Worm (Caenorhabditis elegans) whole organism, L1 larva: ENCODE results near the gene clec-183.

Experiments
- C04F5.9 ChIP-seq: sonication (generic microtip); optimal IDR thresholded peaks from 2 replicates; lab custom pipeline; 2016; ENCODE audit warnings: missing genetic modification characterization, missing compliant biosample characterization
- C34B4.2 ChIP-seq: sonication (generic microtip); optimal IDR thresholded peaks from 2 replicates; lab custom pipeline; 2017; ENCODE audit warnings: mild to moderate bottlenecking, missing genetic modification characterization, missing compliant biosample characterization
- Y116A8C.19 ChIP-seq: sonication (generic microtip); optimal IDR thresholded peaks from 2 replicates; lab custom pipeline; 2016; ENCODE audit warnings: missing compliant biosample characterization, missing genetic modification characterization, borderline replicate concordance
- aha-1 ChIP-seq: fragments of 150-350 bp; optimal IDR thresholded peaks from 2 replicates; lab custom pipeline; 2014; ENCODE audit warnings: missing biosample characterization, missing genetic modification characterization
- alr-1 ChIP-seq: fragments of 200-800 bp; sonication (Bioruptor generic); optimal IDR thresholded peaks from 2 replicates; lab custom pipeline; 2018; ENCODE audit warnings: borderline replicate concordance, mild to moderate bottlenecking, missing genetic modification characterization, missing compliant biosample characterization
- aly-2 ChIP-seq: fragments of 150-350 bp; optimal IDR thresholded peaks from 2 replicates; lab custom pipeline; 2014; ENCODE audit warnings: missing biosample characterization, missing genetic modification characterization
- ama-1 ChIP-seq: fragments of 150-350 bp; optimal IDR thresholded peaks from 2 replicates; lab custom pipeline; 2014
- blmp-1 ChIP-seq: fragments of 150-350 bp; optimal IDR thresholded peaks from 2 replicates; lab custom pipeline; 2014; ENCODE audit warnings: missing biosample characterization, missing genetic modification characterization
- ceh-63 ChIP-seq: fragments of 200-800 bp; sonication (Bioruptor generic); optimal IDR thresholded peaks from 2 replicates; lab custom pipeline; 2018; ENCODE audit warnings: mild to moderate bottlenecking, missing genetic modification characterization, missing compliant biosample characterization
- ceh-8 ChIP-seq: fragments of 200-800 bp; sonication (Bioruptor generic); optimal IDR thresholded peaks from 2 replicates; lab custom pipeline; 2018; ENCODE audit warnings: mild to moderate bottlenecking, missing genetic modification characterization, moderate library complexity, missing compliant biosample characterization
- ceh-90 ChIP-seq: sonication (generic microtip); optimal IDR thresholded peaks from 2 replicates; lab custom pipeline; 2016; ENCODE audit warnings: missing genetic modification characterization, missing compliant biosample characterization
- dsc-1 ChIP-seq: sonication (generic microtip); optimal IDR thresholded peaks from 2 replicates; lab custom pipeline; 2016; ENCODE audit warnings: mild to moderate bottlenecking, missing genetic modification characterization, missing compliant biosample characterization
- efl-1 ChIP-seq, 4 experiments: fragments of 150-350 bp; optimal IDR thresholded peaks in 3 of 4; peaks in 1 of 4; 1 replicate in 1 of 4; 2 replicates in 3 of 4; lab custom pipeline; 2014; ENCODE audit warnings: missing biosample characterization in 2 of 4, missing genetic modification characterization in 2 of 4, missing genetic modification reagents in 2 of 4
- elt-2 ChIP-seq: sonication (generic microtip); optimal IDR thresholded peaks from 2 replicates; lab custom pipeline; 2016; ENCODE audit warnings: missing genetic modification characterization, mild to moderate bottlenecking, inconsistent platforms, missing compliant biosample characterization, missing genetic modification reagents
- elt-3 ChIP-seq, 6 experiments: fragments of 150-350 bp in 1 of 6; sonication (generic microtip); optimal IDR thresholded peaks; 2 replicates each; lab custom pipeline; 2017 to 2018; ENCODE audit warnings: missing biosample characterization in 6 of 6, missing genetic modification characterization in 6 of 6, inconsistent platforms in 1 of 6
- ets-5 ChIP-seq: fragments of 200-800 bp; sonication (Bioruptor generic); IDR thresholded peaks from 2 replicates; pipeline ENCODE4 v1.3.6; 2022; ENCODE audit warnings: missing genetic modification characterization, missing compliant biosample characterization
- fkh-10 ChIP-seq: sonication (generic microtip); optimal IDR thresholded peaks from 2 replicates; lab custom pipeline; 2017; ENCODE audit warnings: missing biosample characterization, missing genetic modification reagents, missing genetic modification characterization
- fkh-8 ChIP-seq: sonication (generic microtip); optimal IDR thresholded peaks from 2 replicates; lab custom pipeline; 2016; ENCODE audit warnings: mild to moderate bottlenecking, missing genetic modification characterization, missing compliant biosample characterization
- grh-1 ChIP-seq: fragments of 200-800 bp; sonication (Bioruptor generic); IDR thresholded peaks from 2 replicates; pipeline ENCODE4 v1.3.6; 2022; ENCODE audit warnings: missing genetic modification reagents, missing genetic modification characterization, missing compliant biosample characterization
- hpl-2 ChIP-seq: fragments of 150-350 bp; optimal IDR thresholded peaks from 2 replicates; lab custom pipeline; 2014; ENCODE audit warnings: missing biosample characterization, missing genetic modification reagents, missing genetic modification characterization
- irx-1 ChIP-seq: sonication (generic microtip); optimal IDR thresholded peaks from 2 replicates; lab custom pipeline; 2016; ENCODE audit warnings: missing genetic modification characterization, missing compliant biosample characterization
- isw-1 ChIP-seq: fragments of 200-800 bp; sonication (Bioruptor generic); IDR thresholded peaks from 2 replicates; pipeline ENCODE4 v1.3.6; 2022; ENCODE audit warnings: missing genetic modification characterization, missing compliant biosample characterization
- jun-1 ChIP-seq: fragments of 150-350 bp; optimal IDR thresholded peaks from 2 replicates; lab custom pipeline; 2014; ENCODE audit warnings: missing biosample characterization, missing genetic modification reagents, missing genetic modification characterization
- lin-13 ChIP-seq: fragments of 150-350 bp; optimal IDR thresholded peaks from 2 replicates; lab custom pipeline; 2014; ENCODE audit warnings: missing biosample characterization, missing genetic modification reagents, missing genetic modification characterization
- lsy-2 ChIP-seq, 2 experiments: fragments of 150-350 bp; optimal IDR thresholded peaks; 2 replicates each; lab custom pipeline; 2014; ENCODE audit warnings: missing biosample characterization in 2 of 2, missing genetic modification characterization in 2 of 2
- mab-9 ChIP-seq: fragments of 200-800 bp; sonication (Bioruptor generic); IDR thresholded peaks from 2 replicates; pipeline ENCODE4 v1.3.6; 2022; ENCODE audit warnings: missing genetic modification reagents, missing genetic modification characterization, missing compliant biosample characterization
- mef-2 ChIP-seq: fragments of 150-350 bp; optimal IDR thresholded peaks from 2 replicates; lab custom pipeline; 2014; ENCODE audit warnings: missing biosample characterization, missing genetic modification characterization
- nhr-11 ChIP-seq: fragments of 150-350 bp; optimal IDR thresholded peaks from 2 replicates; lab custom pipeline; 2014; ENCODE audit warnings: missing biosample characterization, missing genetic modification characterization
- nhr-12 ChIP-seq: sonication (generic microtip); optimal IDR thresholded peaks from 2 replicates; lab custom pipeline; 2017; ENCODE audit warnings: missing biosample characterization, missing genetic modification characterization
- nhr-19 ChIP-seq: fragments of 200-800 bp; sonication (Bioruptor generic); conservative IDR thresholded peaks from 2 replicates; pipeline ENCODE4 v1.3.6; 2022; ENCODE audit warnings: missing genetic modification characterization, missing compliant biosample characterization
- nhr-20 ChIP-seq: sonication (generic microtip); optimal IDR thresholded peaks from 2 replicates; lab custom pipeline; 2016; ENCODE audit warnings: mild to moderate bottlenecking, missing genetic modification characterization, missing compliant biosample characterization
- nhr-237 ChIP-seq: fragments of 150-350 bp; optimal IDR thresholded peaks from 2 replicates; lab custom pipeline; 2014; ENCODE audit warnings: missing biosample characterization, missing genetic modification characterization
- nhr-71 ChIP-seq: sonication (generic microtip); optimal IDR thresholded peaks from 2 replicates; lab custom pipeline; 2016; ENCODE audit warnings: mild to moderate bottlenecking, missing genetic modification characterization, moderate library complexity, missing compliant biosample characterization
- nhr-76 ChIP-seq: sonication (generic microtip); optimal IDR thresholded peaks from 2 replicates; lab custom pipeline; 2017; ENCODE audit warnings: missing biosample characterization, missing genetic modification characterization
- nhr-90 ChIP-seq: sonication (generic microtip); optimal IDR thresholded peaks from 2 replicates; lab custom pipeline; 2016; ENCODE audit warnings: mild to moderate bottlenecking, missing genetic modification characterization, missing compliant biosample characterization; ENCODE audit not compliant: poor library complexity
- pax-3 ChIP-seq: fragments of 200-800 bp; sonication (Bioruptor generic); optimal IDR thresholded peaks from 2 replicates; lab custom pipeline; 2018; ENCODE audit warnings: mild to moderate bottlenecking, missing genetic modification characterization, moderate library complexity, missing compliant biosample characterization
- rnt-1 ChIP-seq: sonication (generic microtip); optimal IDR thresholded peaks from 2 replicates; lab custom pipeline; 2016; ENCODE audit warnings: mild to moderate bottlenecking, missing genetic modification characterization, moderate library complexity, missing compliant biosample characterization
- skn-1 ChIP-seq: fragments of 150-350 bp; optimal IDR thresholded peaks from 2 replicates; lab custom pipeline; 2014; ENCODE audit warnings: missing biosample characterization, missing genetic modification characterization
- snu-23 ChIP-seq: sonication (generic microtip); optimal IDR thresholded peaks from 2 replicates; lab custom pipeline; 2016; ENCODE audit warnings: missing genetic modification characterization, missing compliant biosample characterization
- swsn-7 ChIP-seq: sonication (generic microtip); optimal IDR thresholded peaks from 2 replicates; lab custom pipeline; 2016; ENCODE audit warnings: missing genetic modification characterization, missing compliant biosample characterization
- unc-130 ChIP-seq: fragments of 150-350 bp; optimal IDR thresholded peaks from 2 replicates; lab custom pipeline; 2017; ENCODE audit warnings: missing biosample characterization, missing genetic modification characterization, inconsistent platforms
- unc-30 ChIP-seq: sonication (generic microtip); optimal IDR thresholded peaks from 2 replicates; lab custom pipeline; 2017; ENCODE audit warnings: missing biosample characterization, missing genetic modification characterization
- unc-62 ChIP-seq: fragments of 150-350 bp; optimal IDR thresholded peaks from 2 replicates; lab custom pipeline; 2014; ENCODE audit warnings: missing biosample characterization, missing genetic modification reagents, missing genetic modification characterization
- unc-86 ChIP-seq: sonication (generic microtip); optimal IDR thresholded peaks from 2 replicates; lab custom pipeline; 2016; ENCODE audit warnings: missing genetic modification characterization, missing compliant biosample characterization
- unc-98 ChIP-seq: fragments of 200-800 bp; sonication (Bioruptor generic); IDR thresholded peaks from 2 replicates; pipeline ENCODE4 v1.3.6; 2022; ENCODE audit warnings: missing genetic modification characterization, missing compliant biosample characterization
- vab-15 ChIP-seq: sonication (generic microtip); optimal IDR thresholded peaks from 2 replicates; lab custom pipeline; 2017; ENCODE audit warnings: missing genotype, mild to moderate bottlenecking, missing genetic modification characterization, missing compliant biosample characterization
- xbp-1 ChIP-seq: sonication (generic microtip); optimal IDR thresholded peaks from 2 replicates; lab custom pipeline; 2016; ENCODE audit warnings: missing genetic modification characterization, missing compliant biosample characterization
- zag-1 ChIP-seq: fragments of 150-350 bp; optimal IDR thresholded peaks from 2 replicates; lab custom pipeline; 2014; ENCODE audit warnings: missing biosample characterization, missing genetic modification characterization
- ztf-11 ChIP-seq, 2 experiments: sonication (generic microtip); optimal IDR thresholded peaks; 2 replicates each; lab custom pipeline; 2016 to 2017; ENCODE audit warnings: missing genetic modification characterization in 2 of 2, missing biosample characterization in 1 of 2, missing compliant biosample characterization in 1 of 2
- ztf-4 ChIP-seq: fragments of 150-350 bp; optimal IDR thresholded peaks from 2 replicates; lab custom pipeline; 2014; ENCODE audit warnings: missing biosample characterization, missing genetic modification characterization

Gene clec-183

ce11 chrIV:9333007-9333406 lies 5.2 kb downstream of the clec-183 start:
- TF ChIP-seq grh-1 (GFP tag; lab: Robert Waterston, UW) (no peak), unc-98 (no peak), ets-5 (GFP tag; lab: Robert Waterston, UW) (no peak), ama-1 (peak; percentile 45), nhr-90 (tag; lab: Kevin White, UChicago) (peak; percentile 5), efl-1 (optimal IDR thresholded peaks at IDR 0.05; lab: Kevin White, UChicago) (no peak), efl-1 (GFP tag; optimal IDR thresholded peaks at IDR 0.05 in 1 of 2; lab: Kevin White, UChicago) (peak in 1 of 2 experiments; percentile 41), nhr-71 (tag; lab: Kevin White, UChicago) (no peak), elt-2 (tag; lab: Kevin White, UChicago) (peak; percentile 47)

ce11 chrIV:9335552-9336251 lies 7.9 kb downstream of the clec-183 start, which contains the start of the genes coa-4 and T20D3.14:
Gene coa-4, minus strand, starts transcription at chrIV:9335602.
Gene T20D3.14, minus strand, starts transcription at chrIV:9335909.
- TF ChIP-seq nhr-76 (tag; lab: Kevin White, UChicago) = no peak
- TF ChIP-seq nhr-20 (tag; lab: Kevin White, UChicago) = peak; percentile 64
- no peak for TF ChIP-seq lin-13 (GFP tag; lab: Kevin White, UChicago)
- TF ChIP-seq skn-1 (tag; lab: Kevin White, UChicago) = no peak
- no peak for TF ChIP-seq dsc-1 (tag; lab: Kevin White, UChicago)
- TF ChIP-seq irx-1 (tag; lab: Kevin White, UChicago) = peak; percentile 9
- no peak for TF ChIP-seq aly-2
- TF ChIP-seq swsn-7 = peak; percentile 39
- TF ChIP-seq isw-1 (GFP tag; lab: Robert Waterston, UW) = no peak
- no peak for TF ChIP-seq mef-2 (tag; lab: Kevin White, UChicago)
- TF ChIP-seq mab-9 = no peak
- no peak for TF ChIP-seq ets-5 (GFP tag; lab: Robert Waterston, UW)
- peak; percentile 33 for TF ChIP-seq rnt-1 (tag; lab: Kevin White, UChicago)
- TF ChIP-seq efl-1 (optimal IDR thresholded peaks at IDR 0.05; lab: Kevin White, UChicago) = peak; percentile 50 to 57
- peak; percentile 43 to 83 for TF ChIP-seq efl-1 (GFP tag; optimal IDR thresholded peaks at IDR 0.05 in 1 of 2; lab: Kevin White, UChicago)
- no peak for TF ChIP-seq jun-1 (tag; lab: Kevin White, UChicago)
- TF ChIP-seq unc-30 (tag; lab: Kevin White, UChicago) = no peak
- no peak for TF ChIP-seq fkh-10
- no peak for TF ChIP-seq aha-1 (tag; lab: Kevin White, UChicago)
- TF ChIP-seq ztf-4 (tag; lab: Kevin White, UChicago) = no peak
- no peak for TF ChIP-seq nhr-11 (tag; lab: Kevin White, UChicago)
- no peak for TF ChIP-seq hpl-2 (GFP tag; lab: Kevin White, UChicago)
- TF ChIP-seq C34B4.2 = no peak
- TF ChIP-seq unc-86 (tag; lab: Kevin White, UChicago) = no peak
- TF ChIP-seq nhr-237 (tag; lab: Kevin White, UChicago) = no peak
- TF ChIP-seq lsy-2 (tag; optimal IDR thresholded peaks at IDR 0.05; lab: Kevin White, UChicago) = peak; percentile 53 to 58
- no peak for TF ChIP-seq grh-1 (GFP tag; lab: Robert Waterston, UW)
- peak; percentile 48 for TF ChIP-seq xbp-1
- TF ChIP-seq unc-62 (GFP tag; lab: Kevin White, UChicago) = no peak
- peak; percentile 75 for TF ChIP-seq snu-23 (GFP tag; lab: Kevin White, UChicago)
- no peak for TF ChIP-seq Y116A8C.19 (tag; lab: Kevin White, UChicago)
- no peak for TF ChIP-seq ceh-63 (GFP tag; lab: Kevin White, UChicago)
- no peak for TF ChIP-seq pax-3
- TF ChIP-seq fkh-8 (tag; lab: Kevin White, UChicago) = no peak
- peak; percentile 39 for TF ChIP-seq blmp-1 (tag; lab: Kevin White, UChicago)
- TF ChIP-seq C04F5.9 = no peak
- TF ChIP-seq nhr-19 (GFP tag; lab: Robert Waterston, UW) = no peak; the same call in none of the 2 replicates
- no peak for TF ChIP-seq zag-1 (tag; lab: Kevin White, UChicago)
- TF ChIP-seq elt-3 (tag; optimal IDR thresholded peaks at IDR 0.05; lab: Kevin White, UChicago) = peak in 1 of 6 experiments; percentile 43
- no peak for TF ChIP-seq vab-15 (tag; lab: Kevin White, UChicago)
- no peak for TF ChIP-seq ceh-8 (GFP tag; lab: Kevin White, UChicago)
- TF ChIP-seq ztf-11 (tag; optimal IDR thresholded peaks at IDR 0.05; lab: Kevin White, UChicago) = no peak
- no peak for TF ChIP-seq nhr-12 (tag; lab: Kevin White, UChicago)
- TF ChIP-seq alr-1 (tag; lab: Kevin White, UChicago) = no peak
- TF ChIP-seq elt-2 (tag; lab: Kevin White, UChicago) = peak; percentile 17
- no peak for TF ChIP-seq ceh-90
- TF ChIP-seq unc-130 (tag; lab: Kevin White, UChicago) = no peak
